Worm (Caenorhabditis elegans): Measurements from ENCODE around the gene F41C3.1.
A peak's percentile ranks its signal among the peaks of the same experiment; 100 is the strongest.

F41C3.1 gene

DNA sequence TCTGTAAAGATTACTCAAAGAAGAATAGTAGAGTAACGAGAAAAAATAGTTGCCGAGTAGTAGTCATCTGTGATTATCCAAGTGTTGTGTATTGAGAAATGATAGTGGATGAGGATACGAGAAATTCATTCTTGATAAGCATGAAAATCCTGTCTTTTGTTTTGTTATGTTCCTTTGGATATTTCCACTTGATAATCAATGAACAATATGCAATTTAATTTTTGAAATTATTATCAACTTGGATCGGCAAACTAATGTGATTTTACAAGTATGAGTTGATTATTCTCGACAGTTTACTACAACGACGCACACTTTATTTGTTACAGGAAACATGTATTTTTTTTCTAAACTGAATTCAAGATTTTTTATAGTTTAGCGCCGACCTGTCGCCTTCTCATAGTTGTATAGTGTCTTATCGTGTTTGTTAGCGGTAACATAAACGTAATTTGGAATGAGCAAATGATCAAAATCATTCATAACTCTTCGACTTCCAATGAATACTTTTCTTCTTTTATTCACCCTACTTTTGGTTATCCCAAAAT lies 21.9 kb downstream of the F41C3.1 start, which contains the start of the genes F26G1.9 and F26G1.10:
Gene F26G1.9 (minus strand): TSS at position 101 of the 542 bp plus-strand sequence.
Gene F26G1.10 (plus strand): TSS at position 492 of the 542 bp plus-strand sequence.
- TF ChIP-seq mab-5 (tag; optimal IDR thresholded peaks at IDR 0.05), result no peak
- peak; percentile 28 for TF ChIP-seq fos-1 (tag; optimal IDR thresholded peaks at IDR 0.05)
- no peak for TF ChIP-seq nhr-25 (tag; optimal IDR thresholded peaks at IDR 0.05)

DNA sequence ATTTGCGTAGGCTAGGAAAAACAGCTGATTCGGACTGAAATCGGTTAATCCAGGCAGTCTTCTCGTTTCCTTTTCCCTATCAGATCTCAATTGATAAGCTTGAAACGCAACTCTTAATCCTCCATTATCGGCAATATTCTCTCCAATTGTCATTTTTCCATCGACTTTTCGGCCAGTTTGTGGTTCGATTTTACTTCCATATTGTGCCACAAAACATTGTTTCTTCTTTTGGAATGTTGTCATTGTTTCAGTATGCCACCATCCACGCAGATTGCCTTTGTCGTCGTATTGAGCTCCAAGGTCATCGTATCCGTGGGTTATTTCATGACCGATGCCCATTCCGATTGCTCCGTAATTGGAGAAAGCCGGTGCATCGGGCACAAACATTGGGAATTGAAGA lies 23.7 kb downstream of the F41C3.1 start:
- no peak for TF ChIP-seq mdl-1 (tag; optimal IDR thresholded peaks at IDR 0.05)
- TF ChIP-seq ceh-16 (tag; optimal IDR thresholded peaks at IDR 0.05), result no peak
- no peak for TF ChIP-seq sem-4 (tag; optimal IDR thresholded peaks at IDR 0.05)
- TF ChIP-seq nhr-12 (tag; optimal IDR thresholded peaks at IDR 0.05), result no peak
- no peak for TF ChIP-seq ztf-11 (tag; optimal IDR thresholded peaks at IDR 0.05)
- TF ChIP-seq ZK546.5 (tag; optimal IDR thresholded peaks at IDR 0.05), result no peak
- no peak for TF ChIP-seq dmd-4 (tag; optimal IDR thresholded peaks at IDR 0.05)
- TF ChIP-seq elt-1 (tag; optimal IDR thresholded peaks at IDR 0.05), result no peak
- TF ChIP-seq lsy-2 (tag; optimal IDR thresholded peaks at IDR 0.05), result no peak
- no peak for TF ChIP-seq nhr-25 (tag; optimal IDR thresholded peaks at IDR 0.05)
- no peak for TF ChIP-seq egl-27 (tag; optimal IDR thresholded peaks at IDR 0.05)
- no peak for TF ChIP-seq nhr-23 (tag; optimal IDR thresholded peaks at IDR 0.05)
- no peak for TF ChIP-seq sma-3 (GFP tag; optimal IDR thresholded peaks at IDR 0.05)

DNA sequence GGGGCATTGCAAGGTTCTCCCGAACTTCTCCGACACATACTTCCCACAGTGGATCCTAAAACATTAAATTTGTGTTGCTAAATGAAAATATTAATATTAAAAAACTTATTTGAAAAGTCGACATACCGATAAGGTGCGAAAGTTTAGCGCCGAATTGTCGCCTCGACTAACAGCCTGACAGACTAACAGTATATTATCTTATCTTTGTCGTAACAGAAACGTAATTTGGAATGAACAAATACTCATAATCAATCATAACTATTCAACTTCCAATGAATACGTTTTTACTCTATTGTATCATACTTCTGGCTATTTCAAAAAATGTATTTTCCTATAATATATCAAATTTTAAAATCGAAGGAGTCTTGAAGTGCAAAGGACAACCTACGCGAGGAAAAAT lies 24.8 kb downstream of the F41C3.1 start, which contains the start of gene F26G1.11:
Gene F26G1.11 (plus strand): TSS at position 205 of the 400 bp plus-strand sequence.
- TF ChIP-seq nhr-129 (tag; optimal IDR thresholded peaks at IDR 0.05) (no peak), mdl-1 (tag; optimal IDR thresholded peaks at IDR 0.05) (no peak), elt-3 (tag; optimal IDR thresholded peaks at IDR 0.05) (no peak), nhr-77 (tag; optimal IDR thresholded peaks at IDR 0.05) (no peak), sma-9 (GFP tag; optimal IDR thresholded peaks at IDR 0.05) (peak; percentile 18), sma-9 (tag; optimal IDR thresholded peaks at IDR 0.05) (no peak), peb-1 (tag; optimal IDR thresholded peaks at IDR 0.05) (no peak), fos-1 (tag; optimal IDR thresholded peaks at IDR 0.05) (peak; percentile 90), crh-2 (tag; optimal IDR thresholded peaks at IDR 0.05) (peak; percentile 16), ceh-82 (tag; optimal IDR thresholded peaks at IDR 0.05) (no peak)

DNA sequence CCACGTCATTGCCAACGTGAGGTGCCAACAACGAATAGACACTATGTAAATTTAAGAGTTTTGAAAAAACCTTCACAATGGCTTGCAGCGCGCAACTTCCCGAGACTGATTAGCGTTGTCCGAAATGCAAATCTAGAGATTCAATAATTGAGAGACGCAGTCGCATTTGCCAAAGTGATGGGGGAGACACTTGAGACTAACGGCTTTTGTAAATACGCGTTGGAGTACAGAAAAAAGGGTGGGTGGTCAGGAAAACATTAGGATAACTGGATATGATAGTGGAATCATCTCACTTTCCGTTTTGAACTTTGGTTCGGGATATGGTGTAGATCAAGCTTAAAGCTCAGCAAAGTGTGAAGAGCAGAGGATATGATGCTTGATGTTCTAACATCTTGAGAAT lies 27.6 kb downstream of the F41C3.1 start:
- no peak for TF ChIP-seq C34F6.9 (tag; optimal IDR thresholded peaks at IDR 0.05)
- no peak for TF ChIP-seq ceh-16 (tag; optimal IDR thresholded peaks at IDR 0.05)
- TF ChIP-seq dmd-4 (tag; optimal IDR thresholded peaks at IDR 0.05), result no peak
- no peak for TF ChIP-seq unc-55 (GFP tag; optimal IDR thresholded peaks at IDR 0.05)
- no peak for TF ChIP-seq blmp-1 (tag; optimal IDR thresholded peaks at IDR 0.05; ENCODE audit: insufficient read depth)
- no peak for TF ChIP-seq R02D3.7 (tag; optimal IDR thresholded peaks at IDR 0.05)
- no peak for TF ChIP-seq sma-3 (GFP tag; optimal IDR thresholded peaks at IDR 0.05)
- TF ChIP-seq lin-39 (tag; optimal IDR thresholded peaks at IDR 0.05), result no peak
- TF ChIP-seq ztf-4 (tag; optimal IDR thresholded peaks at IDR 0.05), result no peak
- no peak for TF ChIP-seq fos-1 (tag; optimal IDR thresholded peaks at IDR 0.05)
- TF ChIP-seq F13H6.1 (tag; optimal IDR thresholded peaks at IDR 0.05), result no peak
- TF ChIP-seq mab-5 (tag; optimal IDR thresholded peaks at IDR 0.05), result no peak
- TF ChIP-seq elt-3 (tag; optimal IDR thresholded peaks at IDR 0.05), result no peak
- no peak for TF ChIP-seq sma-9 (GFP tag; optimal IDR thresholded peaks at IDR 0.05)
- no peak for TF ChIP-seq sma-9 (tag; optimal IDR thresholded peaks at IDR 0.05)
- TF ChIP-seq ama-1 (optimal IDR thresholded peaks at IDR 0.05), result no peak
- TF ChIP-seq ztf-1 (GFP tag; conservative IDR thresholded peaks at IDR 0.05), result no peak
- no peak for TF ChIP-seq nhr-237 (tag; optimal IDR thresholded peaks at IDR 0.05)

DNA sequence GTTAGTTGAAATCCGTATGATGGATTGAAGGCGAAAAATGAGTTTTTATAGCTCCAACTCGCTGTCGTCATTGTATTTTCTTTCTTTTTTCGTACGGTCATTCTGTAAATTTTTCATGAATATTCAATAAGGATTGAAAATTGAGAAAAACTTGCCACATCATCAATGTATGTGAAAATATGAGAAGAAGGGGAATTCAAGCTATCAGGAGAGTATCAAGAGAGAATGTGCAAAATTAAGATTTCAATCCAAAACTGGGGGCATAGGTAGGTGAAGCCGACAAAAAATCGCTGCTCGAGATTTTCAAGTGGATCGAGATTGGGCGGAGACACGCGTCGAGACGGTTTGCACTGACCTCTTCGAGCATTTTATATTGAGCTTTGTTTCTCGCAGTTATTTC lies 32.3 kb downstream of the F41C3.1 start, which contains the start of gene nep-12:
Gene nep-12 (minus strand): TSS at position 101 of the 400 bp plus-strand sequence.
- TF ChIP-seq Y55F3AM.14 (GFP tag; optimal IDR thresholded peaks at IDR 0.05) (no peak), zag-1 (tag; optimal IDR thresholded peaks at IDR 0.05) (no peak), nhr-10 (tag; optimal IDR thresholded peaks at IDR 0.05) (no peak), sem-4 (tag; optimal IDR thresholded peaks at IDR 0.05) (no peak), nhr-77 (tag; optimal IDR thresholded peaks at IDR 0.05) (no peak), sma-3 (GFP tag; optimal IDR thresholded peaks at IDR 0.05) (no peak), C34F6.9 (tag; optimal IDR thresholded peaks at IDR 0.05) (no peak), mab-5 (tag; optimal IDR thresholded peaks at IDR 0.05) (no peak), ztf-1 (GFP tag; conservative IDR thresholded peaks at IDR 0.05) (no peak)
